Worm (Caenorhabditis elegans) whole organism, late embryonic: Measurements from ENCODE around the gene vhp-1.

Experiments
- C08G9.2 ChIP-seq: sonication (generic microtip); optimal IDR thresholded peaks from 2 replicates; lab custom pipeline; 2016; ENCODE audit warnings: mild to moderate bottlenecking, missing genetic modification characterization, moderate library complexity, missing compliant biosample characterization
- T23F11.4 ChIP-seq: fragments of 200-800 bp; sonication (Bioruptor generic); optimal IDR thresholded peaks from 2 replicates; lab custom pipeline; 2018; ENCODE audit warnings: mild to moderate bottlenecking, missing genetic modification characterization, missing compliant biosample characterization
- Y22D7AL.16 ChIP-seq: sonication (generic microtip); optimal IDR thresholded peaks from 2 replicates; lab custom pipeline; 2016; ENCODE audit warnings: missing genetic modification characterization, missing compliant biosample characterization
- ceh-18 ChIP-seq: sonication (generic microtip); optimal IDR thresholded peaks from 2 replicates; lab custom pipeline; 2016; ENCODE audit warnings: missing genetic modification characterization, missing compliant biosample characterization
- ceh-19 ChIP-seq: fragments of 200-800 bp; sonication (Bioruptor generic); optimal IDR thresholded peaks from 2 replicates; lab custom pipeline; 2018; ENCODE audit warnings: mild to moderate bottlenecking, missing genetic modification characterization, missing compliant biosample characterization
- ceh-2 ChIP-seq: sonication (generic microtip); optimal IDR thresholded peaks from 2 replicates; lab custom pipeline; 2016; ENCODE audit warnings: missing genotype, missing genetic modification characterization, missing compliant biosample characterization
- ceh-24 ChIP-seq: sonication (generic microtip); optimal IDR thresholded peaks from 2 replicates; lab custom pipeline; 2016; ENCODE audit warnings: mild to moderate bottlenecking, missing genetic modification characterization, missing compliant biosample characterization
- ceh-30 ChIP-seq: fragments of 150-350 bp; optimal IDR thresholded peaks from 2 replicates; lab custom pipeline; 2014; ENCODE audit warnings: missing biosample characterization, missing genetic modification characterization
- ceh-31 ChIP-seq: sonication (generic microtip); optimal IDR thresholded peaks from 2 replicates; lab custom pipeline; 2016; ENCODE audit warnings: missing genetic modification characterization, missing compliant biosample characterization
- ceh-48 ChIP-seq: sonication (generic microtip); optimal IDR thresholded peaks from 2 replicates; lab custom pipeline; 2016; ENCODE audit warnings: missing genetic modification characterization, inconsistent platforms, missing compliant biosample characterization
- ceh-6 ChIP-seq: fragments of 200-800 bp; sonication (Bioruptor generic); optimal IDR thresholded peaks from 2 replicates; lab custom pipeline; 2018; ENCODE audit warnings: mild to moderate bottlenecking, missing genetic modification characterization, missing compliant biosample characterization
- dve-1 ChIP-seq: sonication (generic microtip); optimal IDR thresholded peaks from 2 replicates; lab custom pipeline; 2017; ENCODE audit warnings: antibody characterized with exemption, mild to moderate bottlenecking, missing genetic modification characterization, missing compliant biosample characterization
- elt-2 ChIP-seq: sonication (generic microtip); optimal IDR thresholded peaks from 2 replicates; lab custom pipeline; 2016; ENCODE audit warnings: missing genetic modification reagents, missing genetic modification characterization, missing compliant biosample characterization
- elt-4 ChIP-seq: sonication (generic microtip); optimal IDR thresholded peaks from 2 replicates; lab custom pipeline; 2016; ENCODE audit warnings: missing genetic modification characterization, missing compliant biosample characterization
- ets-4 ChIP-seq: sonication (generic microtip); optimal IDR thresholded peaks from 2 replicates; lab custom pipeline; 2016; ENCODE audit warnings: missing genetic modification characterization, missing compliant biosample characterization
- fkh-10 ChIP-seq: fragments of 150-350 bp; optimal IDR thresholded peaks from 2 replicates; lab custom pipeline; 2014; ENCODE audit warnings: missing biosample characterization, missing genetic modification reagents, missing genetic modification characterization
- gmeb-2 ChIP-seq: sonication (generic microtip); optimal IDR thresholded peaks from 2 replicates; lab custom pipeline; 2016; ENCODE audit warnings: missing genetic modification characterization, inconsistent platforms, missing compliant biosample characterization
- hlh-13 ChIP-seq: fragments of 200-800 bp; sonication (Bioruptor generic); optimal IDR thresholded peaks from 2 replicates; lab custom pipeline; 2018; ENCODE audit warnings: mild to moderate bottlenecking, missing genetic modification characterization, missing compliant biosample characterization
- hlh-30 ChIP-seq: sonication (generic microtip); optimal IDR thresholded peaks from 2 replicates; lab custom pipeline; 2017; ENCODE audit warnings: antibody characterized with exemption, missing genetic modification characterization, missing compliant biosample characterization; ENCODE audit not compliant: insufficient read depth
- hlh-6 ChIP-seq: sonication (generic microtip); optimal IDR thresholded peaks from 2 replicates; lab custom pipeline; 2016; ENCODE audit warnings: missing genotype, missing genetic modification characterization, missing compliant biosample characterization
- hlh-8 ChIP-seq: sonication (generic microtip); optimal IDR thresholded peaks from 2 replicates; lab custom pipeline; 2016; ENCODE audit warnings: missing genotype, missing genetic modification characterization, missing compliant biosample characterization
- madf-2 ChIP-seq: sonication (generic microtip); optimal IDR thresholded peaks from 2 replicates; lab custom pipeline; 2017; ENCODE audit warnings: missing genetic modification characterization, missing compliant biosample characterization
- nfya-1 ChIP-seq: sonication (generic microtip); optimal IDR thresholded peaks from 2 replicates; lab custom pipeline; 2017; ENCODE audit warnings: missing genetic modification characterization, mild to moderate bottlenecking, missing compliant biosample characterization, antibody characterized with exemption, moderate library complexity
- npax-4 ChIP-seq: sonication (generic microtip); optimal IDR thresholded peaks from 2 replicates; lab custom pipeline; 2016; ENCODE audit warnings: missing genetic modification characterization, missing compliant biosample characterization
- pag-3 ChIP-seq: sonication (generic microtip); optimal IDR thresholded peaks from 2 replicates; lab custom pipeline; 2016; ENCODE audit warnings: missing compliant biosample characterization, missing genetic modification characterization, borderline replicate concordance
- pat-9 ChIP-seq: fragments of 200-800 bp; sonication (Bioruptor generic); optimal IDR thresholded peaks from 2 replicates; lab custom pipeline; 2018; ENCODE audit warnings: mild to moderate bottlenecking, missing genetic modification characterization, moderate library complexity, missing compliant biosample characterization
- pax-1 ChIP-seq: fragments of 150-350 bp; optimal IDR thresholded peaks from 2 replicates; lab custom pipeline; 2014; ENCODE audit warnings: missing biosample characterization, missing genetic modification characterization
- pha-2 ChIP-seq: sonication (generic microtip); optimal IDR thresholded peaks from 2 replicates; lab custom pipeline; 2017; ENCODE audit warnings: mild to moderate bottlenecking, missing genetic modification characterization, missing compliant biosample characterization
- pha-4 ChIP-seq: fragments of 150-350 bp; optimal IDR thresholded peaks from 2 replicates; lab custom pipeline; 2018; ENCODE audit warnings: missing biosample characterization, missing genetic modification reagents, missing genetic modification characterization
- pqm-1 ChIP-seq: sonication (generic microtip); optimal IDR thresholded peaks from 2 replicates; lab custom pipeline; 2016; ENCODE audit warnings: missing genetic modification characterization, missing compliant biosample characterization
- pros-1 ChIP-seq: fragments of 150-350 bp; optimal IDR thresholded peaks from 2 replicates; lab custom pipeline; 2014; ENCODE audit warnings: missing biosample characterization, missing genetic modification reagents, missing genetic modification characterization
- ref-2 ChIP-seq: sonication (generic microtip); optimal IDR thresholded peaks from 2 replicates; lab custom pipeline; 2016; ENCODE audit warnings: missing genetic modification characterization, missing compliant biosample characterization
- rnt-1 ChIP-seq: sonication (generic microtip); optimal IDR thresholded peaks from 2 replicates; lab custom pipeline; 2016; ENCODE audit warnings: missing genetic modification characterization, missing compliant biosample characterization
- sdc-2 ChIP-seq: sonication (generic microtip); optimal IDR thresholded peaks from 2 replicates; lab custom pipeline; 2016; ENCODE audit warnings: missing genotype, missing genetic modification characterization, missing compliant biosample characterization
- sox-2 ChIP-seq: fragments of 200-800 bp; sonication (Bioruptor generic); IDR thresholded peaks from 2 replicates; pipeline ENCODE4 v1.3.6; 2022; ENCODE audit warnings: missing genetic modification reagents, missing genetic modification characterization, missing compliant biosample characterization
- sox-4 ChIP-seq: sonication (generic microtip); optimal IDR thresholded peaks from 2 replicates; lab custom pipeline; 2017; ENCODE audit warnings: mild to moderate bottlenecking, missing genetic modification characterization, inconsistent platforms, missing compliant biosample characterization
- syd-9 ChIP-seq: sonication (generic microtip); optimal IDR thresholded peaks from 2 replicates; lab custom pipeline; 2016; ENCODE audit warnings: mild to moderate bottlenecking, missing genetic modification characterization, moderate library complexity, missing compliant biosample characterization
- tbx-2 ChIP-seq: sonication (generic microtip); optimal IDR thresholded peaks from 2 replicates; lab custom pipeline; 2016; ENCODE audit warnings: missing genetic modification characterization, missing compliant biosample characterization
- tbx-7 ChIP-seq: sonication (generic microtip); optimal IDR thresholded peaks from 2 replicates; lab custom pipeline; 2016; ENCODE audit warnings: missing genotype, missing genetic modification characterization, missing compliant biosample characterization
- unc-42 ChIP-seq: sonication (generic microtip); optimal IDR thresholded peaks from 2 replicates; lab custom pipeline; 2016; ENCODE audit warnings: missing genotype, missing genetic modification characterization, missing compliant biosample characterization
- unc-55 ChIP-seq: sonication (generic microtip); optimal IDR thresholded peaks from 2 replicates; lab custom pipeline; 2017; ENCODE audit warnings: missing biosample characterization, missing genetic modification reagents, missing genetic modification characterization
- unc-86 ChIP-seq: sonication (generic microtip); optimal IDR thresholded peaks from 2 replicates; lab custom pipeline; 2016; ENCODE audit warnings: missing genetic modification characterization, missing compliant biosample characterization
- zip-5 ChIP-seq: sonication (generic microtip); optimal IDR thresholded peaks from 2 replicates; lab custom pipeline; 2016; ENCODE audit warnings: missing genetic modification characterization, missing compliant biosample characterization

The vhp-1 gene

DNA sequence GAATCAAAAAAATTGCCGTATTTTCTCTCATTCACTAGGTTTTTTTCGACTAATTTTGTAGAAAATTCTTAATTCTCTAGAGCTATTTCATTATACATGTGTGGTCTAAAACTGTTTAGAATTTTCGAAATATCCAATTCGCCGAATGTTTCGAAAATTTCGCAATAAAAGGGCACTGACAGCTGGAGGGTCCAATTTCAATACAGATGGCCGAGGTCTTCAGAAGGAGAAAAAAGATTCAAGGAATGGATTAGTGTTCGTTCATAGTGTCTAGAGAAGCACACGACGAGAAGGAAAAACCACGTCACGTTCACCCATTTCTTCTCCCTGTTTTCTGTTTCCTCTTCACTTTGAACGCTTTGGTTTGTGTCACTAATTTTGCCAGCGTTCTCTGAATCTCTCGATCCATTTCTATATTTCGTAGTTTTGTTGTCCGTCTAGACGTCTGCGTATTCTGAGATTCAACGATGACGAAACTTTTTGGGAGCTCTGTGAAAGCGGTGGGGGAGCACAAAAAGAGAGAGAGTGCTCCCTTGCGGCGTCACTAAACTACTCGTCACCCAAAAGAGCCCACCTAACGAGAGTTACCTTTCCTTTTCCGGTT is 3.0 kb downstream of the vhp-1 start:
- TF ChIP-seq sdc-2 (no peak), pros-1 (tag; lab: Kevin White, UChicago) (no peak), ceh-18 (peak; percentile 28), elt-2 (tag; lab: Kevin White, UChicago) (peak; percentile 26), hlh-6 (tag; lab: Kevin White, UChicago) (no peak), ceh-30 (tag; lab: Kevin White, UChicago) (no peak), unc-55 (GFP tag; lab: Kevin White, UChicago) (peak; percentile 52), Y22D7AL.16 (tag; lab: Kevin White, UChicago) (no peak), elt-4 (tag; lab: Kevin White, UChicago) (no peak), unc-42 (tag; lab: Kevin White, UChicago) (peak; percentile 8), ceh-19 (GFP tag; lab: Kevin White, UChicago) (no peak), ceh-2 (tag; lab: Kevin White, UChicago) (no peak), nfya-1 (tag; lab: Kevin White, UChicago) (no peak), ceh-31 (tag; lab: Kevin White, UChicago) (peak; percentile 32), unc-86 (no peak), madf-2 (no peak), fkh-10 (peak; percentile 15), npax-4 (tag; lab: Kevin White, UChicago) (no peak), gmeb-2 (no peak), tbx-2 (tag; lab: Kevin White, UChicago) (peak; percentile 21), rnt-1 (peak; percentile 27), hlh-13 (GFP tag; lab: Kevin White, UChicago) (no peak)

DNA sequence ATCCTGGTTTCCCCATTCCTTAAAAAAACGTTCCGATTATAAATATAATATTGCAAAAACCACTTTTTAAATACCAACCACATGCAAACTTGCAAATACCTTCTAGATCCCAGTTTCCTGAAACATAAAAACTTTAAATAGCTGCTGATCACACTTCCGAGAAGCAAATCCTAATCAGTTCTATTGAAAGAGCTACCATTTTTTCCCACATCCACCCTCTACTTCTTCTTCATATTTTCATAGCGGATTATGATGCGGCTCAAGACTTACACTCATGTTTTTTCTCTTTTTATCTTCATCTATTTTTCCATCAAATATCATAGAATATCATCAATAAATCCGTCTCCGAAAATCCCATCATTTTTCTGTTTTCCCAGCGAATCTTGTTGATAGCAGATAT is 3.8 kb downstream of the vhp-1 start:
- TF ChIP-seq pha-4 (no peak), pha-2 (tag; lab: Kevin White, UChicago) (no peak), ets-4 (tag; lab: Kevin White, UChicago) (no peak), elt-2 (tag; lab: Kevin White, UChicago) (no peak), sdc-2 (no peak), nfya-1 (tag; lab: Kevin White, UChicago) (no peak), ceh-48 (tag; lab: Kevin White, UChicago) (no peak), npax-4 (tag; lab: Kevin White, UChicago) (no peak), pat-9 (tag; lab: Kevin White, UChicago) (no peak), madf-2 (no peak), ref-2 (tag; lab: Kevin White, UChicago) (no peak), tbx-2 (tag; lab: Kevin White, UChicago) (no peak), fkh-10 (no peak), ceh-24 (tag; lab: Kevin White, UChicago) (no peak), ceh-6 (GFP tag; lab: Kevin White, UChicago) (no peak), ceh-2 (tag; lab: Kevin White, UChicago) (no peak)

DNA sequence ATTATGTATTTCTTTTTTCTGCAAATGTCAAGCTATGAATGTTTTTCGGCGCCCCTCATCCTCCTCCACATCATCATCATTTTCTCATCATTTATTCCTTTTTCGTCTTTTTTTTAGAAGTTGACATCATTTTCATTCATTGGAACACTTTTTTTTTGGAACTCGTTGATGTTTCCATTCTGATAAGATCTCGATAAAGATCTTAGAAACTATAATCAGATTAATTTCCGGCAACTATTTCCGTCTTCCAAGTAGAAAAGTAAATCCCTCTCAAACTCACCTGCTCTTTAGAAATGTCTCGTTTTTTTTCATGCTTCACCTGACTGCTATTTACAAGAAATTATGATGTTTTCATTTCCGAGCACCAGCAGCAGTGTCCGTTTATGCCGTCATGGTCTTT is 5.8 kb downstream of the vhp-1 start:
- TF ChIP-seq C08G9.2 (tag; lab: Kevin White, UChicago) (no peak), pha-2 (tag; lab: Kevin White, UChicago) (no peak), gmeb-2 (no peak), tbx-7 (no peak)

DNA sequence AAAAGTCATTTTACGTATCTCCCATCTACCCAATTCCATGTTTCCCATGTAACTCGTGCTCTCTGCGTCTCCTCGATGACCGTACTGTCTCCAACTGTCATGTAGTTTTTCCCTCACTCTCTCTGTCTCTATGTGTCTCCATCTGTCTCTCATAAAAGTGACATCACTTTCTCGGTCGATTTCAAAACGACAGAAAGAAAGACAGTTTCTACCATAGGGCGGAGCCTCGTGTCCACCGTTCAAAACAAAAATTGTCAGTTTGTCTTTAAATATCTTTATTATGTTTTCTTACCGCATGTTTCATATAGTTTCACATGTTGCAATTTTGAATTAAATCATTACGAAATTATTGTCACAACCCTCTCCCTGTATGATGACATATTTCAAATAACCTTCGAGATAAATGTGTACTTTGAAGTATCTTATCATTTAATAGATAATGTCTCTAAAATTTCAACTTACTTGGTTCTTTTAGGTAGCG is 7.2 kb downstream of the vhp-1 start:
- TF ChIP-seq dve-1, result no peak
- TF ChIP-seq ceh-31 (tag; lab: Kevin White, UChicago), result peak; percentile 31
- TF ChIP-seq unc-55 (GFP tag; lab: Kevin White, UChicago), result peak; percentile 88
- no peak for TF ChIP-seq pha-4
- no peak for TF ChIP-seq sox-4
- TF ChIP-seq pag-3, result no peak
- TF ChIP-seq ceh-48 (tag; lab: Kevin White, UChicago), result no peak
- TF ChIP-seq syd-9 (tag; lab: Kevin White, UChicago), result no peak
- TF ChIP-seq elt-4 (tag; lab: Kevin White, UChicago), result no peak
- TF ChIP-seq hlh-30, result peak; percentile 48
- peak; percentile 57 for TF ChIP-seq ceh-18
- peak; percentile 52 for TF ChIP-seq pax-1 (tag; lab: Kevin White, UChicago)
- TF ChIP-seq T23F11.4, result no peak
- TF ChIP-seq hlh-8 (tag; lab: Kevin White, UChicago), result no peak
- no peak for TF ChIP-seq zip-5
- no peak for TF ChIP-seq tbx-7
- no peak for TF ChIP-seq rnt-1
- TF ChIP-seq elt-2 (tag; lab: Kevin White, UChicago), result peak; percentile 59
- no peak for TF ChIP-seq Y22D7AL.16 (tag; lab: Kevin White, UChicago)
- no peak for TF ChIP-seq ets-4 (tag; lab: Kevin White, UChicago)
- TF ChIP-seq pqm-1 (tag; lab: Kevin White, UChicago), result peak; percentile 55
- TF ChIP-seq sox-2, result no peak
- peak; percentile 70 for TF ChIP-seq nfya-1 (tag; lab: Kevin White, UChicago)
